Worm (Caenorhabditis elegans): Measurements from ENCODE around the gene ttr-13.

ce11 chrV:20654350-20654749, 17.6 kb upstream of the ttr-13 start, which contains the start of gene mnr-1:
- TF ChIP-seq C08G9.2 (tag; optimal IDR thresholded peaks at IDR 0.05) (no peak), ama-1 (optimal IDR thresholded peaks at IDR 0.05) (no peak)
